Worm (Caenorhabditis elegans) whole organism, L4 larva: Measurements from ENCODE around the gene sre-33.

ENCODE experiments used
- R02D3.7 ChIP-seq: fragments of 150-350 bp; sonication (generic microtip); optimal IDR thresholded peaks from 3 replicates; lab custom pipeline; 2014; ENCODE audit warnings: missing biosample characterization, missing genetic modification characterization
- Y105C5A.15 ChIP-seq: fragments of 200-800 bp; sonication (Bioruptor generic); IDR thresholded peaks from 2 replicates; pipeline ENCODE4 v1.3.6; 2022; ENCODE audit warnings: missing genetic modification characterization, missing compliant biosample characterization
- ZK337.2 ChIP-seq: fragments of 200-800 bp; sonication (Bioruptor generic); IDR thresholded peaks from 2 replicates; pipeline ENCODE4 v1.3.6; 2022; ENCODE audit warnings: missing genetic modification reagents, missing genetic modification characterization, missing compliant biosample characterization
- ZK546.5 ChIP-seq, 2 experiments: sonication (generic microtip); optimal IDR thresholded peaks; 2 replicates each; lab custom pipeline; 2017; ENCODE audit warnings: missing biosample characterization in 2 of 2, missing genetic modification characterization in 2 of 2
- ceh-44 ChIP-seq: fragments of 200-800 bp; sonication (Bioruptor generic); IDR thresholded peaks from 2 replicates; pipeline ENCODE4 v1.3.6; 2022; ENCODE audit warnings: missing genetic modification reagents, missing genetic modification characterization, missing compliant biosample characterization
- cey-2 ChIP-seq: sonication (generic microtip); optimal IDR thresholded peaks from 3 replicates; lab custom pipeline; 2017; ENCODE audit warnings: missing genetic modification characterization, mild to moderate bottlenecking, missing compliant biosample characterization, antibody characterized with exemption, borderline replicate concordance; ENCODE audit not compliant: insufficient read depth
- daf-16 ChIP-seq, 3 experiments: sonication (generic microtip); optimal IDR thresholded peaks; 2 replicates each; lab custom pipeline; 2016 to 2017; ENCODE audit warnings: missing genetic modification characterization in 3 of 3, missing genetic modification reagents in 3 of 3, mild to moderate bottlenecking in 2 of 3, missing compliant biosample characterization in 2 of 3, missing biosample characterization in 1 of 3, moderate library complexity in 1 of 3
- daf-8 ChIP-seq: fragments of 200-800 bp; sonication (Bioruptor generic); IDR thresholded peaks from 2 replicates; pipeline ENCODE4 v1.3.6; 2022; ENCODE audit warnings: missing genetic modification characterization, missing compliant biosample characterization
- dmd-6 ChIP-seq: fragments of 200-800 bp; sonication (Bioruptor generic); IDR thresholded peaks from 2 replicates; pipeline ENCODE4 v1.3.6; 2022; ENCODE audit warnings: missing genetic modification reagents, missing genetic modification characterization, missing compliant biosample characterization
- dpl-1 ChIP-seq: fragments of 150-350 bp; optimal IDR thresholded peaks from 2 replicates; lab custom pipeline; 2014; ENCODE audit warnings: missing biosample characterization, missing genetic modification reagents, missing genetic modification characterization
- dve-1 ChIP-seq: sonication (generic microtip); optimal IDR thresholded peaks from 2 replicates; lab custom pipeline; 2017; ENCODE audit warnings: antibody characterized with exemption, mild to moderate bottlenecking, missing genetic modification characterization, missing compliant biosample characterization; ENCODE audit not compliant: insufficient read depth
- hlh-11 ChIP-seq: fragments of 200-800 bp; sonication (Bioruptor generic); optimal IDR thresholded peaks from 2 replicates; lab custom pipeline; 2018; ENCODE audit warnings: mild to moderate bottlenecking, missing genetic modification characterization, missing compliant biosample characterization
- lin-1 ChIP-seq: fragments of 200-800 bp; sonication (Bioruptor generic); IDR thresholded peaks from 2 replicates; pipeline ENCODE4 v1.3.6; 2022; ENCODE audit warnings: missing genetic modification reagents, missing genetic modification characterization, missing compliant biosample characterization
- lin-15B ChIP-seq: fragments of 150-350 bp; sonication (generic microtip); optimal IDR thresholded peaks from 3 replicates; lab custom pipeline; 2014; ENCODE audit warnings: missing biosample characterization, missing genetic modification characterization
- lin-39 ChIP-seq: fragments of 150-350 bp; optimal IDR thresholded peaks from 2 replicates; lab custom pipeline; 2014; ENCODE audit warnings: missing biosample characterization, missing genetic modification reagents, missing genetic modification characterization
- lsy-2 ChIP-seq, 2 experiments: fragments of 150-350 bp in 1 of 2; sonication (generic microtip) in 1 of 2; optimal IDR thresholded peaks; 2 replicates each; lab custom pipeline; 2014 to 2017; ENCODE audit warnings: missing biosample characterization in 2 of 2, missing genetic modification characterization in 2 of 2
- mdl-1 ChIP-seq, 2 experiments: fragments of 150-350 bp in 1 of 2; sonication (generic microtip) in 1 of 2; optimal IDR thresholded peaks; 2 replicates each; lab custom pipeline; 2014 to 2017; ENCODE audit warnings: missing biosample characterization in 2 of 2, missing genetic modification characterization in 2 of 2
- mep-1 ChIP-seq: fragments of 150-350 bp; sonication (generic microtip); optimal IDR thresholded peaks from 3 replicates; lab custom pipeline; 2014; ENCODE audit warnings: missing biosample characterization, missing genetic modification characterization
- mes-2 ChIP-seq: sonication (generic microtip); optimal IDR thresholded peaks from 2 replicates; lab custom pipeline; 2016; ENCODE audit warnings: missing genotype, mild to moderate bottlenecking, missing genetic modification characterization, missing compliant biosample characterization; ENCODE audit not compliant: poor library complexity, severe bottlenecking
- nhr-102 ChIP-seq: sonication (generic microtip); optimal IDR thresholded peaks from 2 replicates; lab custom pipeline; 2016; ENCODE audit warnings: mild to moderate bottlenecking, missing genetic modification characterization, moderate library complexity, missing compliant biosample characterization
- nhr-111 ChIP-seq: fragments of 200-800 bp; sonication (Bioruptor generic); optimal IDR thresholded peaks from 2 replicates; lab custom pipeline; 2018; ENCODE audit warnings: mild to moderate bottlenecking, missing genetic modification characterization, missing compliant biosample characterization
- nhr-28 ChIP-seq: fragments of 150-350 bp; optimal IDR thresholded peaks from 2 replicates; lab custom pipeline; 2014; ENCODE audit warnings: missing biosample characterization, missing genetic modification characterization
- nhr-42 ChIP-seq: fragments of 200-800 bp; sonication (Bioruptor generic); IDR thresholded peaks from 2 replicates; pipeline ENCODE4 v1.3.6; 2022; ENCODE audit warnings: missing genetic modification characterization, missing compliant biosample characterization
- nhr-6 ChIP-seq: fragments of 150-350 bp; optimal IDR thresholded peaks from 2 replicates; lab custom pipeline; 2014; ENCODE audit warnings: missing biosample characterization, missing genetic modification characterization
- nhr-77 ChIP-seq: fragments of 150-350 bp; optimal IDR thresholded peaks from 2 replicates; lab custom pipeline; 2014; ENCODE audit warnings: missing biosample characterization, missing genetic modification characterization
- pha-4 ChIP-seq, 2 experiments: fragments of 150-350 bp in 1 of 2; fragments of 200-800 bp in 1 of 2; sonication (Bioruptor generic) in 1 of 2; IDR thresholded peaks in 1 of 2; optimal IDR thresholded peaks in 1 of 2; 2 replicates each; pipeline versions ENCODE4 v1.3.6 to Lab custom; 2014 to 2022; ENCODE audit warnings: missing genetic modification characterization in 2 of 2, missing genetic modification reagents in 2 of 2, missing biosample characterization in 1 of 2, missing compliant biosample characterization in 1 of 2
- pqm-1 ChIP-seq: sonication (generic microtip); optimal IDR thresholded peaks from 2 replicates; lab custom pipeline; 2017; ENCODE audit warnings: missing biosample characterization, missing genetic modification characterization
- saeg-2 ChIP-seq: fragments of 200-800 bp; sonication (Bioruptor generic); IDR thresholded peaks from 2 replicates; pipeline ENCODE4 v1.3.6; 2022; ENCODE audit warnings: missing genetic modification reagents, missing genetic modification characterization, missing compliant biosample characterization
- spr-3 ChIP-seq: fragments of 200-800 bp; sonication (Bioruptor generic); optimal IDR thresholded peaks from 2 replicates; lab custom pipeline; 2018; ENCODE audit warnings: mild to moderate bottlenecking, missing genetic modification characterization, missing compliant biosample characterization
- unc-62 ChIP-seq, 3 experiments: fragments of 150-350 bp in 1 of 3; sonication (generic microtip); optimal IDR thresholded peaks in 2 of 3; peaks in 1 of 3; 1 replicate in 1 of 3; 2 replicates in 2 of 3; lab custom pipeline; 2014 to 2017; ENCODE audit warnings: missing biosample characterization in 3 of 3, missing genetic modification characterization in 3 of 3, missing genetic modification reagents in 3 of 3, missing genotype in 1 of 3
- zfp-3 ChIP-seq: fragments of 200-800 bp; sonication (Bioruptor generic); conservative IDR thresholded peaks from 2 replicates; pipeline ENCODE4 v1.3.6; 2022; ENCODE audit warnings: missing genetic modification reagents, missing genetic modification characterization, missing compliant biosample characterization
- zip-2 ChIP-seq: fragments of 150-350 bp; optimal IDR thresholded peaks from 2 replicates; lab custom pipeline; 2014; ENCODE audit warnings: missing biosample characterization, missing genetic modification characterization
- ztf-11 ChIP-seq: fragments of 150-350 bp; optimal IDR thresholded peaks from 2 replicates; lab custom pipeline; 2014; ENCODE audit warnings: missing biosample characterization, missing genetic modification characterization

sre-33 gene

ce11 chrII:12425644-12426222, 27.4 kb upstream of the sre-33 start, which contains the start of gene daf-22:
TSS of gene daf-22 (minus strand) at chrII:12425694.
- peak; percentile 70 for TF ChIP-seq hlh-11 (tag; lab: Kevin White, UChicago)
- TF ChIP-seq ztf-11 (tag; lab: Kevin White, UChicago) = no peak
- no peak for TF ChIP-seq ceh-44 (GFP tag; lab: Robert Waterston, UW)
- TF ChIP-seq pqm-1 (tag; lab: Kevin White, UChicago) = peak; percentile 76
- peak; percentile 45 for TF ChIP-seq mes-2 (tag; lab: Kevin White, UChicago)
- TF ChIP-seq lsy-2 (tag; optimal IDR thresholded peaks at IDR 0.05; lab: Kevin White, UChicago) = peak in 1 of 2 experiments; percentile 40
- no peak for TF ChIP-seq ZK337.2 (GFP tag; lab: Robert Waterston, UW)
- peak; percentile 6 for TF ChIP-seq nhr-102 (tag; lab: Kevin White, UChicago)
- TF ChIP-seq lin-1 = no peak
- peak; percentile 53 for TF ChIP-seq mep-1
- no peak for TF ChIP-seq lin-15B (tag; lab: Kevin White, UChicago)
- TF ChIP-seq nhr-6 = peak; percentile 36
- no peak for TF ChIP-seq spr-3 (GFP tag; lab: Kevin White, UChicago)
- TF ChIP-seq R02D3.7 (tag; lab: Kevin White, UChicago) = no peak
- TF ChIP-seq zip-2 = no peak
- TF ChIP-seq daf-8 (GFP tag; lab: Robert Waterston, UW) = no peak
- TF ChIP-seq dve-1 = peak; percentile 93
- TF ChIP-seq Y105C5A.15 (GFP tag; lab: Robert Waterston, UW) = no peak
- TF ChIP-seq nhr-77 (tag; lab: Kevin White, UChicago) = peak; percentile 72
- no peak for TF ChIP-seq daf-16 (GFP tag; optimal IDR thresholded peaks at IDR 0.05; lab: Kevin White, UChicago)
- TF ChIP-seq daf-16 (tag; optimal IDR thresholded peaks at IDR 0.05; lab: Kevin White, UChicago) = peak; percentile 75
- TF ChIP-seq cey-2 (tag; lab: Kevin White, UChicago) = peak; percentile 40
- no peak for TF ChIP-seq saeg-2 (GFP tag; lab: Robert Waterston, UW)
- peak; percentile 74 for TF ChIP-seq dmd-6 (GFP tag; lab: Robert Waterston, UW)
- no peak for TF ChIP-seq lin-39 (tag; lab: Kevin White, UChicago)
- peak; percentile 100 for TF ChIP-seq nhr-28
- TF ChIP-seq dpl-1 = no peak

- TF ChIP-seq unc-62 (GFP tag; optimal IDR thresholded peaks at IDR 0.05 in 1 of 2; lab: Kevin White, UChicago) (peak in 1 of 2 experiments; percentile 8), unc-62 (tag; optimal IDR thresholded peaks at IDR 0.05; lab: Kevin White, UChicago) (no peak), daf-8 (GFP tag; lab: Robert Waterston, UW) (no peak), mdl-1 (tag; optimal IDR thresholded peaks at IDR 0.05; lab: Kevin White, UChicago) (no peak), zfp-3 (no peak)
Observed at ce11 chrII:12429743-12430142, 23.4 kb upstream of the sre-33 start, which contains the start of gene Y57A10C.8. TSS of gene Y57A10C.8 (minus strand) at chrII:12429843.

ce11 chrII:12432356-12432755, 20.7 kb upstream of the sre-33 start, which contains the start of gene dct-12:
TSS of gene dct-12 (minus strand) at chrII:12432456.
- TF ChIP-seq R02D3.7 (tag; lab: Kevin White, UChicago) (no peak), ZK546.5 (tag; optimal IDR thresholded peaks at IDR 0.05; lab: Kevin White, UChicago) (no peak), unc-62 (GFP tag; optimal IDR thresholded peaks at IDR 0.05 in 1 of 2; lab: Kevin White, UChicago) (peak in 1 of 2 experiments; percentile 70), unc-62 (tag; optimal IDR thresholded peaks at IDR 0.05; lab: Kevin White, UChicago) (no peak), nhr-42 (GFP tag; lab: Robert Waterston, UW) (no peak), pha-4 (GFP tag; IDR thresholded peaks at IDR 0.05; lab: Robert Waterston, UW) (no peak), pha-4 (tag; optimal IDR thresholded peaks at IDR 0.05; lab: Kevin White, UChicago) (no peak), nhr-111 (GFP tag; lab: Kevin White, UChicago) (no peak)
- TF ChIP-seq, all 104 proteins: peak for 1
